Fruit fly (Drosophila melanogaster) whole organism, embryonic: ENCODE results near the gene Tet.

ENCODE experiments used
- Antp ChIP-seq: fragments of 200-800 bp; sonication (Bioruptor generic); optimal IDR thresholded peaks from 3 replicates; lab custom pipeline; 2016; ENCODE audit warnings: missing biosample characterization, missing genetic modification characterization
- CG11504 ChIP-seq: fragments of 200-800 bp; sonication (Bioruptor generic); optimal IDR thresholded peaks from 3 replicates; lab custom pipeline; 2019; ENCODE audit warnings: missing biosample characterization, mild to moderate bottlenecking, missing genetic modification characterization, moderate library complexity
- CG13624 ChIP-seq: fragments of 200-800 bp; sonication (Bioruptor generic); optimal IDR thresholded peaks from 2 replicates; lab custom pipeline; 2016; ENCODE audit warnings: missing biosample characterization, missing genetic modification characterization
- CG14860 ChIP-seq: fragments of 200-800 bp; sonication (Bioruptor generic); IDR thresholded peaks from 3 replicates; pipeline ENCODE4 v1.3.6; 2022; ENCODE audit warnings: missing biosample characterization, missing genetic modification characterization; ENCODE audit not compliant: partially characterized antibody
- CG16815 ChIP-seq: fragments of 200-800 bp; sonication (Bioruptor generic); optimal IDR thresholded peaks from 3 replicates; lab custom pipeline; 2017; ENCODE audit warnings: missing biosample characterization, mild to moderate bottlenecking, missing genetic modification characterization
- CG17361 ChIP-seq: fragments of 200-800 bp; sonication (Bioruptor generic); IDR thresholded peaks from 3 replicates; pipeline ENCODE4 v1.3.6; 2022; ENCODE audit warnings: missing biosample characterization, missing genetic modification characterization
- CG18599 ChIP-seq: fragments of 200-800 bp; sonication (Bioruptor generic); optimal IDR thresholded peaks from 3 replicates; lab custom pipeline; 2017; ENCODE audit warnings: missing biosample characterization, missing genetic modification characterization, mild to moderate bottlenecking, moderate library complexity, missing genetic modification reagents
- CG2678 ChIP-seq: fragments of 200-800 bp; sonication (Bioruptor generic); optimal IDR thresholded peaks from 3 replicates; lab custom pipeline; 2019; ENCODE audit warnings: missing biosample characterization, mild to moderate bottlenecking, missing genetic modification characterization, moderate library complexity
- CG3163 ChIP-seq: fragments of 200-800 bp; sonication (Bioruptor generic); optimal IDR thresholded peaks from 3 replicates; lab custom pipeline; 2016; ENCODE audit warnings: missing biosample characterization, missing genetic modification characterization
- CG4424 ChIP-seq: fragments of 200-800 bp; sonication (Bioruptor generic); optimal IDR thresholded peaks from 3 replicates; lab custom pipeline; 2016; ENCODE audit warnings: missing biosample characterization, missing genetic modification characterization
- CG7839 ChIP-seq: fragments of 200-800 bp; sonication (Bioruptor generic); optimal IDR thresholded peaks from 3 replicates; lab custom pipeline; 2018; ENCODE audit warnings: missing biosample characterization, mild to moderate bottlenecking, missing genetic modification characterization, moderate library complexity
- CG9727 ChIP-seq: fragments of 200-800 bp; sonication (Bioruptor generic); optimal IDR thresholded peaks from 3 replicates; lab custom pipeline; 2017; ENCODE audit warnings: missing biosample characterization, mild to moderate bottlenecking, missing genetic modification characterization
- CoRest ChIP-seq: fragments of 200-800 bp; sonication (Bioruptor generic); optimal IDR thresholded peaks from 3 replicates; lab custom pipeline; 2018; ENCODE audit warnings: missing biosample characterization, mild to moderate bottlenecking, missing genetic modification characterization, moderate library complexity
- Med ChIP-seq: fragments of 200-800 bp; sonication (Bioruptor generic); peaks from one replicate; lab custom pipeline; 2016; ENCODE audit warnings: missing biosample characterization, missing genetic modification characterization, mild to moderate bottlenecking, inconsistent platforms, moderate library complexity
- Ptx1 ChIP-seq: fragments of 200-800 bp; sonication (Bioruptor generic); IDR thresholded peaks from 2 replicates; pipeline ENCODE4 v1.3.6; 2022; ENCODE audit warnings: missing biosample characterization, missing genetic modification characterization
- Ravus ChIP-seq: fragments of 200-800 bp; sonication (Bioruptor generic); IDR thresholded peaks from 2 replicates; pipeline ENCODE4 v1.3.6; 2022; ENCODE audit warnings: missing biosample characterization, missing genetic modification characterization
- abd-A ChIP-seq: fragments of 200-800 bp; sonication (Bioruptor generic); optimal IDR thresholded peaks from 3 replicates; lab custom pipeline; 2019; ENCODE audit warnings: missing biosample characterization, mild to moderate bottlenecking, missing genetic modification characterization, moderate library complexity
- aop ChIP-seq: fragments of 200-800 bp; sonication (Bioruptor generic); IDR thresholded peaks from 2 replicates; pipeline ENCODE4 v1.3.6; 2022; ENCODE audit warnings: missing biosample characterization, missing genetic modification characterization
- br ChIP-seq: fragments of >200 bp; optimal IDR thresholded peaks from 2 replicates; lab custom pipeline; 2017
- dm ChIP-seq: fragments of 200-800 bp; sonication (Bioruptor generic); optimal IDR thresholded peaks from 3 replicates; lab custom pipeline; 2016; ENCODE audit warnings: missing biosample characterization, missing genetic modification characterization
- dmrt99B ChIP-seq: fragments of 200-800 bp; sonication (Bioruptor generic); optimal IDR thresholded peaks from 2 replicates; lab custom pipeline; 2018; ENCODE audit warnings: missing biosample characterization, mild to moderate bottlenecking, missing genetic modification characterization, moderate library complexity
- dysf ChIP-seq: fragments of 200-800 bp; sonication (Bioruptor generic); IDR thresholded peaks from 3 replicates; pipeline ENCODE4 v1.3.6; 2022; ENCODE audit warnings: missing biosample characterization, missing genetic modification characterization
- esg ChIP-seq: fragments of 200-800 bp; sonication (Bioruptor generic); conservative IDR thresholded peaks from 2 replicates; pipeline ENCODE4 v1.3.6; 2022; ENCODE audit warnings: missing biosample characterization, missing genetic modification characterization
- ftz-f1 ChIP-seq: fragments of 200-800 bp; sonication (Bioruptor generic); optimal IDR thresholded peaks from 2 replicates; lab custom pipeline; 2016; ENCODE audit warnings: missing biosample characterization, missing genetic modification characterization
- gsb-n ChIP-seq: fragments of 200-800 bp; sonication (Bioruptor generic); optimal IDR thresholded peaks from 3 replicates; lab custom pipeline; 2018; ENCODE audit warnings: missing biosample characterization, mild to moderate bottlenecking, missing genetic modification characterization
- kni ChIP-seq: fragments of 200-800 bp; sonication (Bioruptor generic); optimal IDR thresholded peaks from 3 replicates; lab custom pipeline; 2017; ENCODE audit warnings: mild to moderate bottlenecking, missing biosample characterization, missing genetic modification reagents, missing genetic modification characterization
- lmd ChIP-seq: fragments of 200-800 bp; sonication (Bioruptor generic); IDR thresholded peaks from 2 replicates; pipeline ENCODE4 v1.3.6; 2022; ENCODE audit warnings: missing biosample characterization, missing genetic modification characterization
- nau ChIP-seq: fragments of 200-800 bp; sonication (Bioruptor generic); optimal IDR thresholded peaks from 3 replicates; lab custom pipeline; 2017; ENCODE audit warnings: missing biosample characterization, mild to moderate bottlenecking, missing genetic modification characterization, missing genetic modification reagents
- nerfin-1 ChIP-seq: fragments of 200-800 bp; sonication (Bioruptor generic); optimal IDR thresholded peaks from 3 replicates; lab custom pipeline; 2019; ENCODE audit warnings: missing biosample characterization, mild to moderate bottlenecking, missing genetic modification characterization, moderate library complexity
- nerfin-2 ChIP-seq: fragments of 200-800 bp; sonication (Bioruptor generic); IDR thresholded peaks from 2 replicates; pipeline ENCODE4 v1.3.6; 2022; ENCODE audit warnings: missing biosample characterization, missing genetic modification characterization; ENCODE audit not compliant: partially characterized antibody
- p53 ChIP-seq: fragments of 200-800 bp; sonication (Bioruptor generic); optimal IDR thresholded peaks from 2 replicates; lab custom pipeline; 2016; ENCODE audit warnings: missing biosample characterization, missing genetic modification characterization
- phol ChIP-seq: fragments of 200-800 bp; sonication (Bioruptor generic); optimal IDR thresholded peaks from 3 replicates; lab custom pipeline; 2018; ENCODE audit warnings: missing biosample characterization, mild to moderate bottlenecking, missing genetic modification characterization, moderate library complexity
- pros ChIP-seq: fragments of 200-800 bp; sonication (Bioruptor generic); optimal IDR thresholded peaks from 3 replicates; lab custom pipeline; 2019; ENCODE audit warnings: missing biosample characterization, mild to moderate bottlenecking, missing genetic modification characterization, moderate library complexity
- rib ChIP-seq: fragments of 200-800 bp; sonication (Bioruptor generic); IDR thresholded peaks from 2 replicates; pipeline ENCODE4 v1.3.6; 2022; ENCODE audit warnings: missing biosample characterization, missing genetic modification characterization
- sc ChIP-seq, 3 experiments: fragments of >200 bp in 2 of 3; fragments of 200-800 bp in 1 of 3; sonication (Bioruptor generic) in 1 of 3; optimal IDR thresholded peaks; 2 replicates in 2 of 3; 3 replicates in 1 of 3; lab custom pipeline; 2017; ENCODE audit warnings: mild to moderate bottlenecking in 1 of 3, missing biosample characterization in 1 of 3, missing genetic modification characterization in 1 of 3, missing genetic modification reagents in 1 of 3
- scrt ChIP-seq: fragments of 200-800 bp; sonication (Bioruptor generic); optimal IDR thresholded peaks from 2 replicates; lab custom pipeline; 2018; ENCODE audit warnings: missing biosample characterization, mild to moderate bottlenecking, missing genetic modification characterization, moderate library complexity
- sd ChIP-seq: fragments of 200-800 bp; sonication (Bioruptor generic); optimal IDR thresholded peaks from 3 replicates; lab custom pipeline; 2018; ENCODE audit warnings: missing biosample characterization, mild to moderate bottlenecking, missing genetic modification characterization, moderate library complexity
- seq ChIP-seq: fragments of 200-800 bp; sonication (Bioruptor generic); IDR thresholded peaks from 2 replicates; pipeline ENCODE4 v1.3.6; 2022; ENCODE audit warnings: missing biosample characterization, missing genetic modification characterization
- tup ChIP-seq: fragments of 200-800 bp; sonication (Bioruptor generic); optimal IDR thresholded peaks from 2 replicates; lab custom pipeline; 2016; ENCODE audit warnings: missing biosample characterization, mild to moderate bottlenecking, missing genetic modification characterization, moderate library complexity

The Tet gene

dm6 chr3L:2861949-2862569, 16.9 kb downstream of the Tet start (continued):
- TF ChIP-seq nau (GFP tag; lab: Kevin White, UChicago) (no peak), Antp (GFP tag; lab: Kevin White, UChicago) (no peak), CG16815 (GFP tag; lab: Kevin White, UChicago) (peak; percentile 9), CG17361 (no peak), br (lab: Kevin White, UChicago) (no peak), dmrt99B (tag; lab: Kevin White, UChicago) (peak; percentile 2), tup (no peak), sc (optimal IDR thresholded peaks at IDR 0.05; lab: Kevin White, UChicago) (no peak), sc (GFP tag; optimal IDR thresholded peaks at IDR 0.05; lab: Kevin White, UChicago) (peak; percentile 25), nerfin-2 (no peak)

dm6 chr3L:2860087-2860486, 18.9 kb downstream of the Tet start:
- TF ChIP-seq phol (tag; lab: Kevin White, UChicago) (peak; percentile 7), dmrt99B (tag; lab: Kevin White, UChicago) (peak; percentile 30), CG18599 (peak; percentile 43), CG7839 (tag; lab: Kevin White, UChicago) (peak; percentile 1), esg (0 out of 2 replicates have a peak, but pooled peaks have one; percentile 15), lmd (GFP tag; lab: Robert Waterston, UW) (no peak), Med (GFP tag; lab: Kevin White, UChicago) (peak; percentile 51), CG9727 (no peak), CG11504 (tag; lab: Kevin White, UChicago) (peak; percentile 33), Ravus (GFP tag; lab: Robert Waterston, UW) (no peak), CG2678 (peak; percentile 24)

- TF ChIP-seq abd-A (tag; lab: Kevin White, UChicago) (peak; percentile 79), kni (GFP tag; lab: Kevin White, UChicago) (peak; percentile 35), p53 (no peak), rib (GFP tag; lab: Robert Waterston, UW) (no peak), scrt (peak; percentile 4), sd (tag; lab: Kevin White, UChicago) (peak; percentile 34), CG14860 (GFP tag; lab: Robert Waterston, UW) (no peak), Med (GFP tag; lab: Kevin White, UChicago) (no peak), ftz-f1 (peak; percentile 19), gsb-n (tag; lab: Kevin White, UChicago) (peak; percentile 81), aop (GFP tag; lab: Robert Waterston, UW) (no peak), CoRest (tag; lab: Kevin White, UChicago) (no peak), CG4424 (GFP tag; lab: Kevin White, UChicago) (no peak), CG13624 (GFP tag; lab: Kevin White, UChicago) (no peak), dm (GFP tag; lab: Kevin White, UChicago) (no peak), nerfin-1 (tag; lab: Kevin White, UChicago) (peak; percentile 53), CG18599 (peak; percentile 15), CG3163 (no peak), seq (GFP tag; lab: Robert Waterston, UW) (peak; percentile 53), pros (GFP tag; lab: Kevin White, UChicago) (peak; percentile 92), dysf (GFP tag; lab: Robert Waterston, UW) (no peak), Ptx1 (no peak)
Observed at dm6 chr3L:2855427-2856005, 23.4 kb downstream of the Tet start.
